Fruit fly (Drosophila melanogaster): ENCODE measurements around the gene Rad9.

- no peak for TF ChIP-seq CG32264 (GFP tag; optimal IDR thresholded peaks at IDR 0.05)
- no peak for TF ChIP-seq Hnf4 (GFP tag; optimal IDR thresholded peaks at IDR 0.05)
- no peak for TF ChIP-seq Hr78 (GFP tag; optimal IDR thresholded peaks at IDR 0.05)
- TF ChIP-seq psq (GFP tag; optimal IDR thresholded peaks at IDR 0.05): no peak
- no peak for TF ChIP-seq Myc (optimal IDR thresholded peaks at IDR 0.05)
- TF ChIP-seq jim (GFP tag; optimal IDR thresholded peaks at IDR 0.05): no peak
- TF ChIP-seq lola (GFP tag; optimal IDR thresholded peaks at IDR 0.05): no peak
- TF ChIP-seq h (GFP tag; optimal IDR thresholded peaks at IDR 0.05): no peak
- TF ChIP-seq Rel (GFP tag; optimal IDR thresholded peaks at IDR 0.05): no peak
- no peak for TF ChIP-seq Rel (tag; optimal IDR thresholded peaks at IDR 0.05)
- no peak for TF ChIP-seq brk (GFP tag; optimal IDR thresholded peaks at IDR 0.05)
- TF ChIP-seq Dif (GFP tag; optimal IDR thresholded peaks at IDR 0.05; ENCODE audit: partially characterized antibody): no peak
- TF ChIP-seq usp (GFP tag; optimal IDR thresholded peaks at IDR 0.05): no peak
- no peak for TF ChIP-seq Jra (GFP tag; optimal IDR thresholded peaks at IDR 0.05)
- TF ChIP-seq fru (GFP tag; optimal IDR thresholded peaks at IDR 0.05): no peak
These were observed 39.6 kb downstream of the Rad9 start for dm6 chr3L:18832708-18833107.
